Worm (Caenorhabditis elegans) whole organism, L4 larva: Measurements from ENCODE around the gene bris-1.

ENCODE experiments used
- Y5F2A.4 ChIP-seq: fragments of 200-800 bp; sonication (Bioruptor generic); optimal IDR thresholded peaks from 2 replicates; lab custom pipeline; 2018; ENCODE audit warnings: mild to moderate bottlenecking, missing genetic modification characterization, missing compliant biosample characterization
- Y75B8A.6 ChIP-seq: fragments of 200-800 bp; sonication (Bioruptor generic); IDR thresholded peaks from 2 replicates; pipeline ENCODE4 v1.3.6; 2022; ENCODE audit warnings: missing genetic modification reagents, missing genetic modification characterization, missing compliant biosample characterization
- aha-1 ChIP-seq: fragments of 150-350 bp; peaks from one replicate; lab custom pipeline; 2014; ENCODE audit warnings: missing biosample characterization, missing genetic modification characterization
- aly-2 ChIP-seq: sonication (generic microtip); optimal IDR thresholded peaks from 2 replicates; lab custom pipeline; 2018; ENCODE audit warnings: missing biosample characterization, missing genetic modification characterization
- ceh-20 ChIP-seq: fragments of 200-800 bp; sonication (Bioruptor generic); IDR thresholded peaks from 2 replicates; pipeline ENCODE4 v1.3.6; 2022; ENCODE audit warnings: missing genetic modification reagents, missing genetic modification characterization, missing compliant biosample characterization
- ceh-28 ChIP-seq: fragments of 150-350 bp; optimal IDR thresholded peaks from 2 replicates; lab custom pipeline; 2014; ENCODE audit warnings: missing biosample characterization, missing genetic modification reagents, missing genetic modification characterization
- ceh-44 ChIP-seq: fragments of 200-800 bp; sonication (Bioruptor generic); IDR thresholded peaks from 2 replicates; pipeline ENCODE4 v1.3.6; 2022; ENCODE audit warnings: missing genetic modification reagents, missing genetic modification characterization, missing compliant biosample characterization
- daf-16 ChIP-seq, 3 experiments: sonication (generic microtip); optimal IDR thresholded peaks; 2 replicates each; lab custom pipeline; 2016 to 2017; ENCODE audit warnings: missing genetic modification characterization in 3 of 3, missing genetic modification reagents in 3 of 3, mild to moderate bottlenecking in 2 of 3, missing compliant biosample characterization in 2 of 3, missing biosample characterization in 1 of 3, moderate library complexity in 1 of 3
- dmd-6 ChIP-seq: fragments of 200-800 bp; sonication (Bioruptor generic); IDR thresholded peaks from 2 replicates; pipeline ENCODE4 v1.3.6; 2022; ENCODE audit warnings: missing genetic modification reagents, missing genetic modification characterization, missing compliant biosample characterization
- dmd-9 ChIP-seq: fragments of 200-800 bp; sonication (Bioruptor generic); IDR thresholded peaks from 2 replicates; pipeline ENCODE4 v1.3.6; 2022; ENCODE audit warnings: missing genetic modification reagents, missing genetic modification characterization, missing compliant biosample characterization
- duxl-1 ChIP-seq: sonication (generic microtip); optimal IDR thresholded peaks from 2 replicates; lab custom pipeline; 2016; ENCODE audit warnings: mild to moderate bottlenecking, missing genetic modification characterization, moderate library complexity, missing compliant biosample characterization; ENCODE audit not compliant: poor library complexity
- dve-1 ChIP-seq: sonication (generic microtip); optimal IDR thresholded peaks from 2 replicates; lab custom pipeline; 2017; ENCODE audit warnings: antibody characterized with exemption, mild to moderate bottlenecking, missing genetic modification characterization, missing compliant biosample characterization; ENCODE audit not compliant: insufficient read depth
- egl-27 ChIP-seq: sonication (generic microtip); optimal IDR thresholded peaks from 3 replicates; lab custom pipeline; 2017; ENCODE audit warnings: missing biosample characterization, missing genetic modification reagents, missing genetic modification characterization
- hlh-11 ChIP-seq: fragments of 200-800 bp; sonication (Bioruptor generic); optimal IDR thresholded peaks from 2 replicates; lab custom pipeline; 2018; ENCODE audit warnings: mild to moderate bottlenecking, missing genetic modification characterization, missing compliant biosample characterization
- hlh-30 ChIP-seq: sonication (generic microtip); optimal IDR thresholded peaks from 2 replicates; lab custom pipeline; 2017; ENCODE audit warnings: antibody characterized with exemption, mild to moderate bottlenecking, missing genetic modification characterization, missing compliant biosample characterization; ENCODE audit not compliant: insufficient read depth
- hmg-1.1 ChIP-seq: fragments of 200-800 bp; sonication (Bioruptor generic); IDR thresholded peaks from 2 replicates; pipeline ENCODE4 v1.3.6; 2022; ENCODE audit warnings: missing genetic modification reagents, missing genetic modification characterization, missing compliant biosample characterization
- lin-1 ChIP-seq: fragments of 200-800 bp; sonication (Bioruptor generic); IDR thresholded peaks from 2 replicates; pipeline ENCODE4 v1.3.6; 2022; ENCODE audit warnings: missing genetic modification reagents, missing genetic modification characterization, missing compliant biosample characterization
- lin-13 ChIP-seq: fragments of 150-350 bp; optimal IDR thresholded peaks from 2 replicates; lab custom pipeline; 2014; ENCODE audit warnings: missing biosample characterization, missing genetic modification reagents, missing genetic modification characterization
- lin-29 ChIP-seq: fragments of 200-800 bp; sonication (Bioruptor generic); IDR thresholded peaks from 2 replicates; pipeline ENCODE4 v1.3.6; 2022; ENCODE audit warnings: missing genetic modification reagents, missing genetic modification characterization, missing compliant biosample characterization
- lir-3 ChIP-seq: sonication (generic microtip); optimal IDR thresholded peaks from 2 replicates; lab custom pipeline; 2016; ENCODE audit warnings: mild to moderate bottlenecking, missing genetic modification characterization, missing compliant biosample characterization
- mdt-29 ChIP-seq: fragments of 200-800 bp; sonication (Bioruptor generic); IDR thresholded peaks from 2 replicates; pipeline ENCODE4 v1.3.6; 2022; ENCODE audit warnings: missing genetic modification reagents, missing genetic modification characterization, missing compliant biosample characterization
- mxl-2 ChIP-seq: fragments of 200-800 bp; sonication (Bioruptor generic); conservative IDR thresholded peaks from 2 replicates; pipeline ENCODE4 v1.3.6; 2022; ENCODE audit warnings: missing genetic modification reagents, missing genetic modification characterization, missing compliant biosample characterization
- nhr-237 ChIP-seq: sonication (generic microtip); optimal IDR thresholded peaks from 2 replicates; lab custom pipeline; 2017; ENCODE audit warnings: missing biosample characterization, missing genetic modification characterization
- nhr-28 ChIP-seq: fragments of 150-350 bp; optimal IDR thresholded peaks from 2 replicates; lab custom pipeline; 2014; ENCODE audit warnings: missing biosample characterization, missing genetic modification characterization
- nhr-42 ChIP-seq: fragments of 200-800 bp; sonication (Bioruptor generic); IDR thresholded peaks from 2 replicates; pipeline ENCODE4 v1.3.6; 2022; ENCODE audit warnings: missing genetic modification characterization, missing compliant biosample characterization
- nhr-76 ChIP-seq: fragments of 150-350 bp; optimal IDR thresholded peaks from 2 replicates; lab custom pipeline; 2014; ENCODE audit warnings: missing biosample characterization, missing genetic modification characterization
- nhr-77 ChIP-seq: fragments of 150-350 bp; optimal IDR thresholded peaks from 2 replicates; lab custom pipeline; 2014; ENCODE audit warnings: missing biosample characterization, missing genetic modification characterization
- php-3 ChIP-seq: fragments of 200-800 bp; sonication (Bioruptor generic); IDR thresholded peaks from 2 replicates; pipeline ENCODE4 v1.3.6; 2022; ENCODE audit warnings: missing genetic modification reagents, missing genetic modification characterization, missing compliant biosample characterization
- pqm-1 ChIP-seq: sonication (generic microtip); optimal IDR thresholded peaks from 2 replicates; lab custom pipeline; 2017; ENCODE audit warnings: missing biosample characterization, missing genetic modification characterization
- sdz-12 ChIP-seq: fragments of 200-800 bp; sonication (Bioruptor generic); optimal IDR thresholded peaks from 2 replicates; lab custom pipeline; 2018; ENCODE audit warnings: mild to moderate bottlenecking, missing genetic modification characterization, missing compliant biosample characterization
- unc-62 ChIP-seq, 3 experiments: fragments of 150-350 bp in 1 of 3; sonication (generic microtip); optimal IDR thresholded peaks in 2 of 3; peaks in 1 of 3; 1 replicate in 1 of 3; 2 replicates in 2 of 3; lab custom pipeline; 2014 to 2017; ENCODE audit warnings: missing biosample characterization in 3 of 3, missing genetic modification characterization in 3 of 3, missing genetic modification reagents in 3 of 3, missing genotype in 1 of 3
- zfp-2 ChIP-seq: sonication (generic microtip); optimal IDR thresholded peaks from 2 replicates; lab custom pipeline; 2016; ENCODE audit warnings: mild to moderate bottlenecking, missing genetic modification characterization, missing compliant biosample characterization

bris-1 gene

DNA sequence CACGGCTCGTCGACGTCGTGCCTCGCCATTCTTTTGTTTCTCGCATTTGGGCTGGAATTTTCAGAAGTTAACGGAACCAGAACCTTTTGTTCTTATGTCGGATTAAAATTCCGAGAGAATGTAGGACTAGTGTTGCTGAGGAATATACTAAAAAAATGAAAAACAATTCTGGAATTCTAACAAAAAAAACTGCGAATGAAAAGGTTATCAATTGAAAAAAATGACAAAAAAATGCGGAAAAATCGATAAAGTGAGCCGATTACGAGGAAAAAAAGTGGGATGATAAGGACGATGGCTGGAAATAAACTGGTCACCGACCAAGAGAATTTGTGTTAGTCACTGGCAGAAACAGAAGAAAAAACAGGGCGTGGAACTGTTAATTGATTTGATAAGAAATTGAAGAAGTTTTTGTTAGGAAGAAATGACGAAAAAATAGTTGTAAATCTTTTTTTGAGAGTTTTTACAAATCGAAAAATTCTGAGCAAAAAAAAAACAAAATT lies at the start of gene bris-1:
bris-1 (minus strand) TSS at position 51 of the 500 bp plus-strand sequence.
- peak; percentile 39 for TF ChIP-seq hlh-11 (tag; lab: Kevin White, UChicago)
- TF ChIP-seq nhr-77, result peak; percentile 7
- no peak for TF ChIP-seq sdz-12 (GFP tag; lab: Kevin White, UChicago)
- TF ChIP-seq Y75B8A.6 (GFP tag; lab: Robert Waterston, UW), result no peak
- TF ChIP-seq dmd-9 (GFP tag; lab: Robert Waterston, UW), result no peak
- TF ChIP-seq dve-1 (tag; lab: Kevin White, UChicago), result peak; percentile 25
- TF ChIP-seq unc-62 (GFP tag; optimal IDR thresholded peaks at IDR 0.05 in 1 of 2; lab: Kevin White, UChicago), result peak in 1 of 2 experiments; percentile 17
- TF ChIP-seq unc-62 (tag; optimal IDR thresholded peaks at IDR 0.05; lab: Kevin White, UChicago), result no peak
- 0 out of 2 replicates have a peak, but pooled peaks have one; percentile 19 for TF ChIP-seq php-3 (GFP tag; lab: Robert Waterston, UW)
- TF ChIP-seq nhr-76 (tag; lab: Kevin White, UChicago), result no peak
- TF ChIP-seq nhr-28 (tag; lab: Kevin White, UChicago), result peak; percentile 61
- TF ChIP-seq daf-16 (GFP tag; optimal IDR thresholded peaks at IDR 0.05; lab: Kevin White, UChicago), result no peak
- peak; percentile 43 for TF ChIP-seq daf-16 (tag; optimal IDR thresholded peaks at IDR 0.05; lab: Kevin White, UChicago)
- no peak for TF ChIP-seq nhr-42
- TF ChIP-seq aha-1 (tag; lab: Kevin White, UChicago), result peak; percentile 23
- TF ChIP-seq dmd-6 (GFP tag; lab: Robert Waterston, UW), result peak; percentile 70
- peak; percentile 92 for TF ChIP-seq pqm-1 (tag; lab: Kevin White, UChicago)

DNA sequence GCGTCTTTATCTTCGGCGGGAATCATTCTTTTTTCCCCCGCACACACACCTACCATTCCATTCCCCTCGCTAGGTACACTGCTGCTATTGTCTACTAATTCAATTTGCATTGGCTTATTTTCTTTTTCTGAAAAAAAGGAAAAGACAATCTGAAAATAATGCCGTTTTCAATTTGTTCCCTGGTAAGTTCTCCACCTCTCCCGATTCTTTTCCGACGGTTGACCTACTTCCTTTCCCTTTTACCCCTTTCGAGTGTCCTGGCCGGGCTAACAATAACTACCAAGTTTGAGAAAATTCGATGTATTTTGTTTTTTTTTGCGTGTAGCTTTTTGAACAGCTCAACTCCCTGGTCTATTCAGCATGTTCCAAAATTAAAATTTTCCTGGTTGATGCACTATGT lies 48.1 kb upstream of the bris-1 start, which contains the start of gene F37C4.4:
F37C4.4 (plus strand) TSS at position 58 of the 400 bp plus-strand sequence.
- no peak for TF ChIP-seq Y5F2A.4
- no peak for TF ChIP-seq mdt-29
- no peak for TF ChIP-seq lin-29 (GFP tag; lab: Robert Waterston, UW)
- TF ChIP-seq unc-62 (GFP tag; optimal IDR thresholded peaks at IDR 0.05 in 1 of 2; lab: Kevin White, UChicago), result peak in 1 of 2 experiments; percentile 36
- TF ChIP-seq unc-62 (tag; optimal IDR thresholded peaks at IDR 0.05; lab: Kevin White, UChicago), result no peak
- no peak for TF ChIP-seq egl-27 (tag; lab: Kevin White, UChicago)
- TF ChIP-seq aha-1 (tag; lab: Kevin White, UChicago), result peak; percentile 54
- TF ChIP-seq, all 104 proteins: peak for 2

DNA sequence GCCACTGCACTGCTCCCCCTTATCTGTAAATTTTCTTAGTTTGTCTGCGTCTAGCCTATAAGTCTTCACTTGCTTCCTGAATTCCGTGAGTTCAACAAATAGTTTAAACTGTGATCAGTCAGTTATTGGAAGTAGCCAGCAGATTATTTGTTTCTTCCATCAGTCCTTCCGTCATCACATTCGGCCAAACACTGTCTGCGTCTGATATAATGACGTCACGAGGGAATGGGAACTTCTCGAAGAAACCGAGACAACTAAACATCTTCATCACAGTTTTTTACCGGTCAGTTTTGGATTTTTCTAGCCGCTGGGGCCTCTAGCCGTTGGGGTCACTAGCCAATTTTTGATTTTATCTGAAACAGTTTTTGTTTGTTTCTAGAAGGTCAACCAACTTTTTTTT lies 46.9 kb upstream of the bris-1 start:
- TF ChIP-seq nhr-28 (tag; lab: Kevin White, UChicago), result peak; percentile 49
- no peak for TF ChIP-seq ceh-44 (GFP tag; lab: Robert Waterston, UW)
- no peak for TF ChIP-seq hmg-1.1 (GFP tag; lab: Robert Waterston, UW)
- TF ChIP-seq lir-3, result no peak
- TF ChIP-seq daf-16 (GFP tag; optimal IDR thresholded peaks at IDR 0.05; lab: Kevin White, UChicago), result no peak
- TF ChIP-seq daf-16 (tag; optimal IDR thresholded peaks at IDR 0.05; lab: Kevin White, UChicago), result peak; percentile 36
- no peak for TF ChIP-seq aly-2 (tag; lab: Kevin White, UChicago)
- TF ChIP-seq hlh-30, result peak; percentile 12
- TF ChIP-seq nhr-237 (tag; lab: Kevin White, UChicago), result no peak
- TF ChIP-seq dmd-6 (GFP tag; lab: Robert Waterston, UW), result peak; percentile 24; the same call in 1 of the 2 replicates
- TF ChIP-seq hlh-11 (tag; lab: Kevin White, UChicago), result peak; percentile 50

DNA sequence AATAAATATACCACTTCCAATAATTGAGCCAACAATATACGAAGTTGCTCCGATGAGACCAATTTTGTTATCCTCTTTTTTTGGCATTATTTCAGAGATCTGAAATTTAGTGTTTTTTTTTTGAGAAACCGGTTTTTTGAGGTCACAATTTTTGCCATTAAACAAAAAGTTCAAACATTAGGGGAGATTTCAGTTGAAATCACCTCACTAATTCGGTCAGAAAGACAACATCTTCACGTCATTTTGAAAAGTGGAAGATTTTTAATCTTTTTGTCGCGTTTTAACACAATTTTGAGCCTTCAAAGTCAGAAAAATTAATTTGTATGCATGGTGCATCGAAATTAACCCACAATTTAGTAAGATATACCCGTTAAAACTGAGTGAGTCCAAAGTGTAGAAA lies 45.8 kb upstream of the bris-1 start, which contains the start of gene aat-8:
aat-8 (minus strand) TSS at position 101 of the 400 bp plus-strand sequence.
- TF ChIP-seq egl-27 (tag; lab: Kevin White, UChicago) (no peak), aha-1 (tag; lab: Kevin White, UChicago) (peak; percentile 0)

DNA sequence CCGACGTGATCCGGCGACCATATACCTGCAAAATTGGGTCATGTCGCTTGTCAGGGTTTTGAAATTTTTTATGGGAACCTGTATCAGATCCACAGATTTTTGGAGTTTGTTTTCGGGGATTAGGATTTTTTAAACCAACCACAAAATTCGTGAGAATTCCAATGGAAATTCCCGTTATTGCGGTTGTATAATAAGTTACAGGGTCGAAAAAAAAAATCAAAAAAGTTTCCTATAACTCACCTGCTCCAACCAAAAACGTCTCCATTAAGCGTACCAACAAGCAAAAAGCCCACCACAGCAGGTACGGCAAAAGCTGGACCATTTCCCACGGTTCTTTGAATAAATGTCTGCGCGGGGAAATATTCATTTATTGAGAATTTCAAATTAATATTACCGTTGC lies 43.8 kb upstream of the bris-1 start:
- TF ChIP-seq ceh-20 (GFP tag; lab: Robert Waterston, UW) (no peak), mxl-2 (GFP tag; lab: Robert Waterston, UW) (no peak), duxl-1 (no peak), lin-13 (GFP tag; lab: Kevin White, UChicago) (no peak), zfp-2 (no peak), ceh-28 (tag; lab: Kevin White, UChicago) (no peak), aha-1 (tag; lab: Kevin White, UChicago) (peak; percentile 90), lin-1 (GFP tag; lab: Robert Waterston, UW) (no peak)
- TF ChIP-seq, all 104 proteins: peak for 1
